Fruit fly (Drosophila melanogaster): ENCODE measurements around the gene MCU.

The MCU gene

dm6 chr3L:6576709-6577108, 26.2 kb downstream of the MCU start (continued):
- TF ChIP-seq CG10669 (GFP tag; optimal IDR thresholded peaks at IDR 0.05) (peak; percentile 66), salr (GFP tag; optimal IDR thresholded peaks at IDR 0.05) (peak in 1 of 2 experiments; percentile 50), lz (GFP tag; optimal IDR thresholded peaks at IDR 0.05) (peak; percentile 48), CG6163 (GFP tag; IDR thresholded peaks at IDR 0.05) (peak; percentile 75), cyc (GFP tag; optimal IDR thresholded peaks at IDR 0.05) (peak; percentile 55), fd59A (GFP tag; optimal IDR thresholded peaks at IDR 0.05) (peak; percentile 47), CG11902 (GFP tag; optimal IDR thresholded peaks at IDR 0.05) (peak; percentile 61), dac (GFP tag; optimal IDR thresholded peaks at IDR 0.05) (no peak), Lpt (GFP tag; optimal IDR thresholded peaks at IDR 0.05) (peak; percentile 28), dsx (GFP tag; optimal IDR thresholded peaks at IDR 0.05; ENCODE audit: poor library complexity, severe bottlenecking) (peak; percentile 39), Sox15 (GFP tag; optimal IDR thresholded peaks at IDR 0.05) (peak; percentile 41), eg (GFP tag; IDR thresholded peaks at IDR 0.05) (peak; percentile 76), Eip75B (GFP tag; optimal IDR thresholded peaks at IDR 0.05) (peak; percentile 47), pdm3 (GFP tag; optimal IDR thresholded peaks at IDR 0.05) (peak; percentile 79), CG4318 (GFP tag; optimal IDR thresholded peaks at IDR 0.05) (peak; percentile 54), CG31627 (GFP tag; optimal IDR thresholded peaks at IDR 0.05) (peak; percentile 70), ss (GFP tag; optimal IDR thresholded peaks at IDR 0.05) (no peak), spab (GFP tag; optimal IDR thresholded peaks at IDR 0.05) (peak; percentile 67), Met (GFP tag; optimal IDR thresholded peaks at IDR 0.05) (peak; percentile 61)

DNA sequence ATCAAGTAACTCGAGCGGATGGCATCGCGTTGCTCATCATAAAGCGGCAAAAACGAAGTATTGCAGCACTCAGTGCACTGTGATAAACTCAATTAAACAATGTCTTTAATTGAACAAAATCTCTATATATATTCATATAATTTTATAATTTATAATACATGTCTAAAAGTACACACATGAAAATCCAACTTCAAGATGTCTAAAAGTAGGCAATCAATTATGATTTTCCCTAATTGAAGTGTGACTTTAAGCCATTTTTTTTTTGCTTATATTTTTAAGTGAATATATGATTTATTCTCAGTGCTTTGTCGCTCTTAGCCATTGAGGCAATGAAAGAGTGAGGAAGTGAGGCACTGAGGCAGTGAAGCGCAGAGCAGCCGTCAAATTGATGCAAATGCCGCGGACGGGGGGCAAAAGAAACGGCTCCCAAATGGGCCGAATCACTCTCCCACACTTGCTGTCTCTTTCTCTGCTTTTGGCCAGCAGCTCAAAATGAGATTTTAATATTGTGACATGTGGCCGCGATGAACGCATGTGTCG, 26.8 kb downstream of the MCU start:
- TF ChIP-seq CG31627 (GFP tag; optimal IDR thresholded peaks at IDR 0.05) (no peak), Ets21C (GFP tag; optimal IDR thresholded peaks at IDR 0.05) (no peak), CG3032 (tag; optimal IDR thresholded peaks at IDR 0.05) (no peak), CG3919 (GFP tag; optimal IDR thresholded peaks at IDR 0.05) (no peak), pdm3 (GFP tag; optimal IDR thresholded peaks at IDR 0.05) (no peak), Gug (GFP tag; IDR thresholded peaks at IDR 0.05) (no peak), Ets96B (tag; optimal IDR thresholded peaks at IDR 0.05) (no peak), CG8119 (GFP tag; IDR thresholded peaks at IDR 0.05) (0 out of 3 replicates have a peak, but pooled peaks have one; percentile 26), CG16779 (tag; optimal IDR thresholded peaks at IDR 0.05) (no peak), CG6163 (GFP tag; IDR thresholded peaks at IDR 0.05) (no peak), vri (GFP tag; optimal IDR thresholded peaks at IDR 0.05) (no peak), ss (GFP tag; optimal IDR thresholded peaks at IDR 0.05) (no peak), Blimp-1 (GFP tag; optimal IDR thresholded peaks at IDR 0.05) (no peak), CG1621 (tag; optimal IDR thresholded peaks at IDR 0.05) (no peak), CG10631 (GFP tag; optimal IDR thresholded peaks at IDR 0.05) (no peak), fd59A (GFP tag; optimal IDR thresholded peaks at IDR 0.05) (no peak), Eip75B (GFP tag; optimal IDR thresholded peaks at IDR 0.05) (no peak), eg (GFP tag; IDR thresholded peaks at IDR 0.05) (no peak), achi (GFP tag; optimal IDR thresholded peaks at IDR 0.05) (peak; percentile 34), fd85E (GFP tag; optimal IDR thresholded peaks at IDR 0.05) (no peak), cyc (GFP tag; optimal IDR thresholded peaks at IDR 0.05) (no peak), acj6 (GFP tag; optimal IDR thresholded peaks at IDR 0.05) (peak; percentile 42), CG6808 (GFP tag; optimal IDR thresholded peaks at IDR 0.05) (no peak), CG15336 (GFP tag; IDR thresholded peaks at IDR 0.05) (no peak), svp (GFP tag) (peak; percentile 27), CG6276 (GFP tag; optimal IDR thresholded peaks at IDR 0.05) (no peak), lz (GFP tag; optimal IDR thresholded peaks at IDR 0.05) (no peak), CG11762 (GFP tag; optimal IDR thresholded peaks at IDR 0.05; ENCODE audit: insufficient read depth) (no peak), Lpt (GFP tag; optimal IDR thresholded peaks at IDR 0.05) (no peak), topi (GFP tag; optimal IDR thresholded peaks at IDR 0.05) (peak; percentile 1), CG32006 (GFP tag; optimal IDR thresholded peaks at IDR 0.05) (peak; percentile 12), esn (GFP tag; optimal IDR thresholded peaks at IDR 0.05) (no peak), Sox102F (GFP tag; optimal IDR thresholded peaks at IDR 0.05) (no peak), Eip78C (GFP tag) (peak; percentile 69), Sox14 (GFP tag; optimal IDR thresholded peaks at IDR 0.05) (no peak), CG34406 (GFP tag; optimal IDR thresholded peaks at IDR 0.05) (peak; percentile 16), dsx (GFP tag; optimal IDR thresholded peaks at IDR 0.05; ENCODE audit: poor library complexity, severe bottlenecking) (no peak), CG6792 (GFP tag; optimal IDR thresholded peaks at IDR 0.05) (no peak), OdsH (GFP tag; optimal IDR thresholded peaks at IDR 0.05) (peak; percentile 56), spab (GFP tag; optimal IDR thresholded peaks at IDR 0.05) (no peak), CG9139 (GFP tag; optimal IDR thresholded peaks at IDR 0.05) (no peak), dac (GFP tag; optimal IDR thresholded peaks at IDR 0.05) (no peak)
